Worm (Caenorhabditis elegans) whole organism, L3 larva: ENCODE measurements around the gene nhr-185.

ENCODE experiments used
- ama-1 ChIP-seq: fragments of 150-350 bp; optimal IDR thresholded peaks from 2 replicates; lab custom pipeline; 2018
- egl-27 ChIP-seq: sonication (generic microtip); optimal IDR thresholded peaks from 4 replicates; lab custom pipeline; 2017; ENCODE audit warnings: missing biosample characterization, missing genetic modification reagents, missing genetic modification characterization
- unc-62 ChIP-seq: fragments of 150-350 bp; sonication (generic microtip); optimal IDR thresholded peaks from 4 replicates; lab custom pipeline; 2014; ENCODE audit warnings: missing biosample characterization, missing genetic modification reagents, missing genetic modification characterization
- ztf-4 ChIP-seq: fragments of 150-350 bp; optimal IDR thresholded peaks from 2 replicates; lab custom pipeline; 2014; ENCODE audit warnings: missing biosample characterization, missing genetic modification characterization

ce11 chrV:3847268-3847667 lies at the start of gene nhr-185:
- TF ChIP-seq unc-62 (GFP tag; lab: Kevin White, UChicago) (no peak), egl-27 (tag; lab: Kevin White, UChicago) (no peak), ama-1 (lab: Kevin White, UChicago) (no peak), ztf-4 (no peak)
